Worm (Caenorhabditis elegans): Measurements from ENCODE around the gene ceh-58.

Gene ceh-58

ce11 chrII:10369547-10370028, at the start of gene ceh-58:
TSS of gene ceh-58 (minus strand) at chrII:10369597.
- TF ChIP-seq ref-1 (GFP tag; conservative IDR thresholded peaks at IDR 0.05) = no peak
- TF ChIP-seq T22C8.4 (GFP tag; IDR thresholded peaks at IDR 0.05) = no peak
- no peak for TF ChIP-seq ztf-29 (GFP tag; IDR thresholded peaks at IDR 0.05)
- 0 out of 2 replicates have a peak, but pooled peaks have one; percentile 18 for TF ChIP-seq tab-1 (GFP tag; IDR thresholded peaks at IDR 0.05)
- no peak for TF ChIP-seq flt-1 (GFP tag; IDR thresholded peaks at IDR 0.05)

- TF ChIP-seq ztf-29 (GFP tag; IDR thresholded peaks at IDR 0.05) = no peak
- no peak for TF ChIP-seq cog-1 (tag; optimal IDR thresholded peaks at IDR 0.05)
- TF ChIP-seq flt-1 (GFP tag; IDR thresholded peaks at IDR 0.05) = no peak
- TF ChIP-seq ref-1 (GFP tag; conservative IDR thresholded peaks at IDR 0.05) = no peak
- TF ChIP-seq ztf-23 (GFP tag; IDR thresholded peaks at IDR 0.05) = no peak
- TF ChIP-seq tab-1 (GFP tag; IDR thresholded peaks at IDR 0.05) = no peak
These were observed 47.0 kb upstream of the ceh-58 start, which contains the start of gene eif-2A for ce11 chrII:10416332-10416863. TSS of gene eif-2A (plus strand) at chrII:10416800.

- TF ChIP-seq ref-1 (GFP tag; conservative IDR thresholded peaks at IDR 0.05) (no peak), klf-2 (GFP tag; conservative IDR thresholded peaks at IDR 0.05) (no peak), T22C8.4 (GFP tag; IDR thresholded peaks at IDR 0.05) (no peak), med-1 (GFP tag; optimal IDR thresholded peaks at IDR 0.05; ENCODE audit: insufficient read depth) (no peak), tab-1 (GFP tag; IDR thresholded peaks at IDR 0.05) (no peak), flt-1 (GFP tag; IDR thresholded peaks at IDR 0.05) (no peak), ztf-23 (GFP tag; IDR thresholded peaks at IDR 0.05) (no peak), cog-1 (tag; optimal IDR thresholded peaks at IDR 0.05) (no peak), ztf-29 (GFP tag; IDR thresholded peaks at IDR 0.05) (no peak)
These were observed 41.6 kb upstream of the ceh-58 start, which contains the start of gene E04D5.5 for ce11 chrII:10410989-10411388. TSS of gene E04D5.5 (plus strand) at chrII:10411289.

ce11 chrII:10402991-10403390, 33.6 kb upstream of the ceh-58 start:
- TF ChIP-seq flt-1 (GFP tag; IDR thresholded peaks at IDR 0.05) (no peak), T22C8.4 (GFP tag; IDR thresholded peaks at IDR 0.05) (no peak), cog-1 (tag; optimal IDR thresholded peaks at IDR 0.05) (no peak), ztf-23 (GFP tag; IDR thresholded peaks at IDR 0.05) (no peak), klf-2 (GFP tag; conservative IDR thresholded peaks at IDR 0.05) (no peak), tab-1 (GFP tag; IDR thresholded peaks at IDR 0.05) (no peak), ref-1 (GFP tag; conservative IDR thresholded peaks at IDR 0.05) (no peak), med-1 (GFP tag; optimal IDR thresholded peaks at IDR 0.05; ENCODE audit: insufficient read depth) (no peak), ztf-29 (GFP tag; IDR thresholded peaks at IDR 0.05) (no peak)

- no peak for TF ChIP-seq ztf-29 (GFP tag; IDR thresholded peaks at IDR 0.05)
- TF ChIP-seq ztf-23 (GFP tag; IDR thresholded peaks at IDR 0.05) = no peak
- TF ChIP-seq cog-1 (tag; optimal IDR thresholded peaks at IDR 0.05) = no peak
- no peak for TF ChIP-seq T22C8.4 (GFP tag; IDR thresholded peaks at IDR 0.05)
- TF ChIP-seq klf-2 (GFP tag; conservative IDR thresholded peaks at IDR 0.05) = no peak
- no peak for TF ChIP-seq med-1 (GFP tag; optimal IDR thresholded peaks at IDR 0.05; ENCODE audit: insufficient read depth)
- no peak for TF ChIP-seq flt-1 (GFP tag; IDR thresholded peaks at IDR 0.05)
- no peak for TF ChIP-seq tab-1 (GFP tag; IDR thresholded peaks at IDR 0.05)
- no peak for TF ChIP-seq ref-1 (GFP tag; conservative IDR thresholded peaks at IDR 0.05)
These were observed 27.2 kb upstream of the ceh-58 start, which contains the start of gene T09F3.5 for ce11 chrII:10396578-10396977. TSS of gene T09F3.5 (plus strand) at chrII:10396878.

ce11 chrII:10395303-10395757, 25.9 kb upstream of the ceh-58 start, which contains the start of gene T09F3.4:
TSS of gene T09F3.4 (plus strand) at chrII:10395707.
- TF ChIP-seq klf-2 (GFP tag; conservative IDR thresholded peaks at IDR 0.05) = no peak
- TF ChIP-seq flt-1 (GFP tag; IDR thresholded peaks at IDR 0.05) = no peak
- no peak for TF ChIP-seq ref-1 (GFP tag; conservative IDR thresholded peaks at IDR 0.05)
- no peak for TF ChIP-seq ztf-23 (GFP tag; IDR thresholded peaks at IDR 0.05)

ce11 chrII:10393282-10394179, 24.1 kb upstream of the ceh-58 start, which contains the start of gene gpd-1:
TSS of gene gpd-1 (plus strand) at chrII:10394129.
- TF ChIP-seq cog-1 (tag; optimal IDR thresholded peaks at IDR 0.05) (no peak), med-1 (GFP tag; optimal IDR thresholded peaks at IDR 0.05; ENCODE audit: insufficient read depth) (no peak), ztf-29 (GFP tag; IDR thresholded peaks at IDR 0.05) (no peak), ref-1 (GFP tag; conservative IDR thresholded peaks at IDR 0.05) (no peak), T22C8.4 (GFP tag; IDR thresholded peaks at IDR 0.05) (no peak)

ce11 chrII:10390854-10391253, 21.5 kb upstream of the ceh-58 start, which contains the start of the genes T09F3.2 and T09F3.7:
TSS of gene T09F3.2 (plus strand) at chrII:10391154.
TSS of gene T09F3.7 (plus strand) at chrII:10391168.
- no peak for TF ChIP-seq ref-1 (GFP tag; conservative IDR thresholded peaks at IDR 0.05)
- no peak for TF ChIP-seq ztf-29 (GFP tag; IDR thresholded peaks at IDR 0.05)
- TF ChIP-seq tab-1 (GFP tag; IDR thresholded peaks at IDR 0.05) = no peak

ce11 chrII:10390250-10390821, 20.9 kb upstream of the ceh-58 start:
- no peak for TF ChIP-seq ref-1 (GFP tag; conservative IDR thresholded peaks at IDR 0.05)
- TF ChIP-seq flt-1 (GFP tag; IDR thresholded peaks at IDR 0.05) = no peak
- no peak for TF ChIP-seq klf-2 (GFP tag; conservative IDR thresholded peaks at IDR 0.05)
- no peak for TF ChIP-seq ztf-23 (GFP tag; IDR thresholded peaks at IDR 0.05)
- TF ChIP-seq cog-1 (tag; optimal IDR thresholded peaks at IDR 0.05) = no peak
- no peak for TF ChIP-seq med-1 (GFP tag; optimal IDR thresholded peaks at IDR 0.05; ENCODE audit: insufficient read depth)
- TF ChIP-seq ztf-29 (GFP tag; IDR thresholded peaks at IDR 0.05) = no peak
- no peak for TF ChIP-seq T22C8.4 (GFP tag; IDR thresholded peaks at IDR 0.05)
- TF ChIP-seq tab-1 (GFP tag; IDR thresholded peaks at IDR 0.05) = no peak
